Worm (Caenorhabditis elegans) whole organism, L4 larva: Measurements from ENCODE around the gene tmem-135.

ENCODE experiments used
- ZK546.5 ChIP-seq, 2 experiments: sonication (generic microtip); optimal IDR thresholded peaks; 2 replicates each; lab custom pipeline; 2017; ENCODE audit warnings: missing biosample characterization in 2 of 2, missing genetic modification characterization in 2 of 2
- aha-1 ChIP-seq: fragments of 150-350 bp; peaks from one replicate; lab custom pipeline; 2014; ENCODE audit warnings: missing biosample characterization, missing genetic modification characterization
- aly-2 ChIP-seq: sonication (generic microtip); optimal IDR thresholded peaks from 2 replicates; lab custom pipeline; 2018; ENCODE audit warnings: missing biosample characterization, missing genetic modification characterization
- ama-1 ChIP-seq: fragments of 150-350 bp; optimal IDR thresholded peaks from 2 replicates; lab custom pipeline; 2014; ENCODE audit warnings: inconsistent platforms, mixed read lengths
- nhr-10 ChIP-seq: fragments of 150-350 bp; optimal IDR thresholded peaks from 2 replicates; lab custom pipeline; 2014; ENCODE audit warnings: missing biosample characterization, missing genetic modification characterization
- nhr-102 ChIP-seq: sonication (generic microtip); optimal IDR thresholded peaks from 2 replicates; lab custom pipeline; 2016; ENCODE audit warnings: mild to moderate bottlenecking, missing genetic modification characterization, moderate library complexity, missing compliant biosample characterization
- nhr-28 ChIP-seq: fragments of 150-350 bp; optimal IDR thresholded peaks from 2 replicates; lab custom pipeline; 2014; ENCODE audit warnings: missing biosample characterization, missing genetic modification characterization
- nhr-77 ChIP-seq: fragments of 150-350 bp; optimal IDR thresholded peaks from 2 replicates; lab custom pipeline; 2014; ENCODE audit warnings: missing biosample characterization, missing genetic modification characterization
- saeg-2 ChIP-seq: fragments of 200-800 bp; sonication (Bioruptor generic); IDR thresholded peaks from 2 replicates; pipeline ENCODE4 v1.3.6; 2022; ENCODE audit warnings: missing genetic modification reagents, missing genetic modification characterization, missing compliant biosample characterization
- unc-62 ChIP-seq, 3 experiments: fragments of 150-350 bp in 1 of 3; sonication (generic microtip); optimal IDR thresholded peaks in 2 of 3; peaks in 1 of 3; 1 replicate in 1 of 3; 2 replicates in 2 of 3; lab custom pipeline; 2014 to 2017; ENCODE audit warnings: missing biosample characterization in 3 of 3, missing genetic modification characterization in 3 of 3, missing genetic modification reagents in 3 of 3, missing genotype in 1 of 3
- zag-1 ChIP-seq: fragments of 150-350 bp; optimal IDR thresholded peaks from 2 replicates; lab custom pipeline; 2014; ENCODE audit warnings: missing biosample characterization, missing genetic modification characterization

ce11 chrX:4664649-4665048 is 8.9 kb upstream of the tmem-135 start:
- TF ChIP-seq zag-1 (tag; lab: Kevin White, UChicago): no peak
- TF ChIP-seq aly-2 (tag; lab: Kevin White, UChicago): no peak
- TF ChIP-seq ama-1 (lab: Kevin White, UChicago): no peak
- TF ChIP-seq ZK546.5 (tag; optimal IDR thresholded peaks at IDR 0.05; lab: Kevin White, UChicago): no peak
- peak in 1 of 2 experiments; percentile 77 for TF ChIP-seq unc-62 (GFP tag; optimal IDR thresholded peaks at IDR 0.05 in 1 of 2; lab: Kevin White, UChicago)
- TF ChIP-seq unc-62 (tag; optimal IDR thresholded peaks at IDR 0.05; lab: Kevin White, UChicago): no peak
- no peak for TF ChIP-seq nhr-10 (tag; lab: Kevin White, UChicago)
- TF ChIP-seq nhr-28 (tag; lab: Kevin White, UChicago): peak; percentile 41
- TF ChIP-seq aha-1 (tag; lab: Kevin White, UChicago): no peak
- TF ChIP-seq saeg-2 (GFP tag; lab: Robert Waterston, UW): no peak
- no peak for TF ChIP-seq nhr-102
- no peak for TF ChIP-seq nhr-77 (tag; lab: Kevin White, UChicago)
